Worm (Caenorhabditis elegans) whole organism, early embryonic: ENCODE measurements around the gene R04B3.1.

ENCODE experiments used
- ceh-13 ChIP-seq: fragments of 200-800 bp; sonication (Bioruptor generic); optimal IDR thresholded peaks from 2 replicates; lab custom pipeline; 2018; ENCODE audit warnings: mild to moderate bottlenecking, missing genetic modification characterization, missing compliant biosample characterization
- hnd-1 ChIP-seq: sonication (generic microtip); optimal IDR thresholded peaks from 2 replicates; lab custom pipeline; 2016; ENCODE audit warnings: missing genetic modification characterization, missing compliant biosample characterization
- scrt-1 ChIP-seq: fragments of 200-800 bp; sonication (Bioruptor generic); IDR thresholded peaks from 2 replicates; pipeline ENCODE4 v1.3.6; 2022; ENCODE audit warnings: missing genetic modification characterization, missing compliant biosample characterization

ce11 chrX:2430317-2430716 is 40.9 kb downstream of the R04B3.1 start:
- no peak for TF ChIP-seq hnd-1 (tag; lab: Kevin White, UChicago)
- TF ChIP-seq scrt-1 (GFP tag; lab: Robert Waterston, UW), result no peak
- TF ChIP-seq ceh-13 (GFP tag; lab: Kevin White, UChicago), result no peak
